Worm (Caenorhabditis elegans) whole organism, L4 larva: ENCODE results near the gene F22F7.8.
"Not testable (repeated sequence)": the region's sequence is repeated elsewhere in the genome, so short reads cannot be mapped to it uniquely, and the experiment has no call there.

Source experiments
- T26A8.4 ChIP-seq: fragments of 200-800 bp; sonication (Bioruptor generic); IDR thresholded peaks from 2 replicates; pipeline ENCODE4 v1.3.6; 2022; ENCODE audit warnings: missing genetic modification characterization, missing compliant biosample characterization
- aha-1 ChIP-seq: fragments of 150-350 bp; peaks from one replicate; lab custom pipeline; 2014; ENCODE audit warnings: missing biosample characterization, missing genetic modification characterization
- aly-2 ChIP-seq: sonication (generic microtip); optimal IDR thresholded peaks from 2 replicates; lab custom pipeline; 2018; ENCODE audit warnings: missing biosample characterization, missing genetic modification characterization
- daf-12 ChIP-seq: fragments of 150-350 bp; optimal IDR thresholded peaks from 2 replicates; lab custom pipeline; 2014; ENCODE audit warnings: missing biosample characterization, missing genetic modification reagents, missing genetic modification characterization
- duxl-1 ChIP-seq: sonication (generic microtip); optimal IDR thresholded peaks from 2 replicates; lab custom pipeline; 2016; ENCODE audit warnings: mild to moderate bottlenecking, missing genetic modification characterization, moderate library complexity, missing compliant biosample characterization; ENCODE audit not compliant: poor library complexity
- fkh-10 ChIP-seq: fragments of 150-350 bp; optimal IDR thresholded peaks from 2 replicates; lab custom pipeline; 2014; ENCODE audit warnings: missing biosample characterization, missing genetic modification reagents, missing genetic modification characterization
- lim-7 ChIP-seq: fragments of 200-800 bp; sonication (Bioruptor generic); IDR thresholded peaks from 2 replicates; pipeline ENCODE4 v1.3.6; 2022; ENCODE audit warnings: missing genetic modification characterization, missing compliant biosample characterization
- lin-38 ChIP-seq: fragments of 200-800 bp; sonication (Bioruptor generic); IDR thresholded peaks from 2 replicates; pipeline ENCODE4 v1.3.6; 2022; ENCODE audit warnings: missing genetic modification reagents, missing genetic modification characterization, missing compliant biosample characterization
- madf-5 ChIP-seq, 2 experiments: fragments of 200-800 bp; sonication (Bioruptor generic); IDR thresholded peaks; 2 replicates each; pipeline ENCODE4 v1.3.6; 2022; ENCODE audit warnings: missing compliant biosample characterization in 2 of 2, missing genetic modification characterization in 2 of 2
- mdl-1 ChIP-seq, 2 experiments: fragments of 150-350 bp in 1 of 2; sonication (generic microtip) in 1 of 2; optimal IDR thresholded peaks; 2 replicates each; lab custom pipeline; 2014 to 2017; ENCODE audit warnings: missing biosample characterization in 2 of 2, missing genetic modification characterization in 2 of 2
- nhr-28 ChIP-seq: fragments of 150-350 bp; optimal IDR thresholded peaks from 2 replicates; lab custom pipeline; 2014; ENCODE audit warnings: missing biosample characterization, missing genetic modification characterization
- tag-97 ChIP-seq: fragments of 200-800 bp; sonication (Bioruptor generic); IDR thresholded peaks from 2 replicates; pipeline ENCODE4 v1.3.6; 2022; ENCODE audit warnings: missing genetic modification characterization, missing compliant biosample characterization

- TF ChIP-seq lin-38 (GFP tag; lab: Robert Waterston, UW) (0 out of 2 replicates have a peak, but pooled peaks have one; percentile 8), aha-1 (tag; lab: Kevin White, UChicago) (peak; percentile 69)
- not testable (repeated sequence) for TF ChIP-seq madf-5 (GFP tag; IDR thresholded peaks at IDR 0.05; lab: Robert Waterston, UW); T26A8.4 (GFP tag; lab: Robert Waterston, UW); tag-97 (GFP tag; lab: Robert Waterston, UW); duxl-1 (tag; lab: Kevin White, UChicago); daf-12 (tag; lab: Kevin White, UChicago); nhr-28; mdl-1 (tag; optimal IDR thresholded peaks at IDR 0.05; lab: Kevin White, UChicago); fkh-10 (GFP tag; lab: Kevin White, UChicago); lim-7 (GFP tag; lab: Robert Waterston, UW); aly-2 (tag; lab: Kevin White, UChicago)
Observed at ce11 chrV:2090321-2090720, 31.4 kb downstream of the F22F7.8 start, which contains the start of gene ztf-28.
